Worm (Caenorhabditis elegans) whole organism, L4 larva: Measurements from ENCODE around the gene ins-12.

Experiments
- D1046.2 ChIP-seq: fragments of 200-800 bp; sonication (Bioruptor generic); IDR thresholded peaks from 2 replicates; pipeline ENCODE4 v1.3.6; 2022; ENCODE audit warnings: missing genetic modification characterization, missing compliant biosample characterization
- F37D6.2 ChIP-seq: sonication (generic microtip); optimal IDR thresholded peaks from 2 replicates; lab custom pipeline; 2016; ENCODE audit warnings: mild to moderate bottlenecking, missing genetic modification characterization, missing compliant biosample characterization
- F49E8.2 ChIP-seq: sonication (generic microtip); optimal IDR thresholded peaks from 2 replicates; lab custom pipeline; 2016; ENCODE audit warnings: missing compliant biosample characterization, mild to moderate bottlenecking, missing genetic modification characterization, borderline replicate concordance
- Y105C5A.15 ChIP-seq: fragments of 200-800 bp; sonication (Bioruptor generic); IDR thresholded peaks from 2 replicates; pipeline ENCODE4 v1.3.6; 2022; ENCODE audit warnings: missing genetic modification characterization, missing compliant biosample characterization
- Y48G9A.11 ChIP-seq: fragments of 200-800 bp; sonication (Bioruptor generic); IDR thresholded peaks from 2 replicates; pipeline ENCODE4 v1.3.6; 2022; ENCODE audit warnings: missing genetic modification reagents, missing genetic modification characterization, missing compliant biosample characterization
- Y75B8A.6 ChIP-seq: fragments of 200-800 bp; sonication (Bioruptor generic); IDR thresholded peaks from 2 replicates; pipeline ENCODE4 v1.3.6; 2022; ENCODE audit warnings: missing genetic modification reagents, missing genetic modification characterization, missing compliant biosample characterization
- ZK546.5 ChIP-seq, 2 experiments: sonication (generic microtip); optimal IDR thresholded peaks; 2 replicates each; lab custom pipeline; 2017; ENCODE audit warnings: missing biosample characterization in 2 of 2, missing genetic modification characterization in 2 of 2
- arid-1 ChIP-seq: fragments of 200-800 bp; sonication (Bioruptor generic); conservative IDR thresholded peaks from 2 replicates; pipeline ENCODE4 v1.3.6; 2022; ENCODE audit warnings: missing genetic modification reagents, missing genetic modification characterization, missing compliant biosample characterization
- ceh-20 ChIP-seq: fragments of 200-800 bp; sonication (Bioruptor generic); IDR thresholded peaks from 2 replicates; pipeline ENCODE4 v1.3.6; 2022; ENCODE audit warnings: missing genetic modification reagents, missing genetic modification characterization, missing compliant biosample characterization
- ceh-28 ChIP-seq: fragments of 150-350 bp; optimal IDR thresholded peaks from 2 replicates; lab custom pipeline; 2014; ENCODE audit warnings: missing biosample characterization, missing genetic modification reagents, missing genetic modification characterization
- ceh-32 ChIP-seq: sonication (generic microtip); optimal IDR thresholded peaks from 2 replicates; lab custom pipeline; 2016; ENCODE audit warnings: mild to moderate bottlenecking, missing genetic modification characterization, missing compliant biosample characterization; ENCODE audit not compliant: poor library complexity
- ceh-62 ChIP-seq: sonication (generic microtip); optimal IDR thresholded peaks from 2 replicates; lab custom pipeline; 2017; ENCODE audit warnings: missing biosample characterization, missing genetic modification characterization
- ceh-82 ChIP-seq: sonication (generic microtip); optimal IDR thresholded peaks from 2 replicates; lab custom pipeline; 2017; ENCODE audit warnings: missing biosample characterization, missing genetic modification characterization
- daf-12 ChIP-seq: fragments of 150-350 bp; optimal IDR thresholded peaks from 2 replicates; lab custom pipeline; 2014; ENCODE audit warnings: missing biosample characterization, missing genetic modification reagents, missing genetic modification characterization
- daf-16 ChIP-seq, 3 experiments: sonication (generic microtip); optimal IDR thresholded peaks; 2 replicates each; lab custom pipeline; 2016 to 2017; ENCODE audit warnings: missing genetic modification characterization in 3 of 3, missing genetic modification reagents in 3 of 3, mild to moderate bottlenecking in 2 of 3, missing compliant biosample characterization in 2 of 3, missing biosample characterization in 1 of 3, moderate library complexity in 1 of 3
- daf-19 ChIP-seq: fragments of 200-800 bp; sonication (Bioruptor generic); conservative IDR thresholded peaks from 2 replicates; pipeline ENCODE4 v1.3.6; 2022; ENCODE audit warnings: missing genetic modification characterization, missing compliant biosample characterization
- daf-8 ChIP-seq: fragments of 200-800 bp; sonication (Bioruptor generic); IDR thresholded peaks from 2 replicates; pipeline ENCODE4 v1.3.6; 2022; ENCODE audit warnings: missing genetic modification characterization, missing compliant biosample characterization
- dmd-6 ChIP-seq: fragments of 200-800 bp; sonication (Bioruptor generic); IDR thresholded peaks from 2 replicates; pipeline ENCODE4 v1.3.6; 2022; ENCODE audit warnings: missing genetic modification reagents, missing genetic modification characterization, missing compliant biosample characterization
- dmd-9 ChIP-seq: fragments of 200-800 bp; sonication (Bioruptor generic); IDR thresholded peaks from 2 replicates; pipeline ENCODE4 v1.3.6; 2022; ENCODE audit warnings: missing genetic modification reagents, missing genetic modification characterization, missing compliant biosample characterization
- dpl-1 ChIP-seq: fragments of 150-350 bp; optimal IDR thresholded peaks from 2 replicates; lab custom pipeline; 2014; ENCODE audit warnings: missing biosample characterization, missing genetic modification reagents, missing genetic modification characterization
- dve-1 ChIP-seq: sonication (generic microtip); optimal IDR thresholded peaks from 2 replicates; lab custom pipeline; 2017; ENCODE audit warnings: antibody characterized with exemption, mild to moderate bottlenecking, missing genetic modification characterization, missing compliant biosample characterization; ENCODE audit not compliant: insufficient read depth
- egl-43 ChIP-seq: fragments of 200-800 bp; sonication (Bioruptor generic); IDR thresholded peaks from 2 replicates; pipeline ENCODE4 v1.3.6; 2022; ENCODE audit warnings: missing genetic modification reagents, missing genetic modification characterization, missing compliant biosample characterization
- gei-8 ChIP-seq: fragments of 200-800 bp; sonication (Bioruptor generic); optimal IDR thresholded peaks from 2 replicates; lab custom pipeline; 2018; ENCODE audit warnings: mild to moderate bottlenecking, missing genetic modification characterization, missing compliant biosample characterization
- hif-1 ChIP-seq, 2 experiments: sonication (generic microtip); optimal IDR thresholded peaks; 2 replicates each; lab custom pipeline; 2016 to 2017; ENCODE audit warnings: missing compliant biosample characterization in 2 of 2, missing genetic modification characterization in 2 of 2, missing genetic modification reagents in 2 of 2, missing genotype in 2 of 2, mild to moderate bottlenecking in 1 of 2
- hlh-11 ChIP-seq: fragments of 200-800 bp; sonication (Bioruptor generic); optimal IDR thresholded peaks from 2 replicates; lab custom pipeline; 2018; ENCODE audit warnings: mild to moderate bottlenecking, missing genetic modification characterization, missing compliant biosample characterization
- hmg-1.1 ChIP-seq: fragments of 200-800 bp; sonication (Bioruptor generic); IDR thresholded peaks from 2 replicates; pipeline ENCODE4 v1.3.6; 2022; ENCODE audit warnings: missing genetic modification reagents, missing genetic modification characterization, missing compliant biosample characterization
- jun-1 ChIP-seq: fragments of 150-350 bp; optimal IDR thresholded peaks from 2 replicates; lab custom pipeline; 2014; ENCODE audit warnings: missing biosample characterization, missing genetic modification reagents, missing genetic modification characterization
- lin-38 ChIP-seq: fragments of 200-800 bp; sonication (Bioruptor generic); IDR thresholded peaks from 2 replicates; pipeline ENCODE4 v1.3.6; 2022; ENCODE audit warnings: missing genetic modification reagents, missing genetic modification characterization, missing compliant biosample characterization
- lin-39 ChIP-seq: fragments of 150-350 bp; optimal IDR thresholded peaks from 2 replicates; lab custom pipeline; 2014; ENCODE audit warnings: missing biosample characterization, missing genetic modification reagents, missing genetic modification characterization
- lir-3 ChIP-seq: sonication (generic microtip); optimal IDR thresholded peaks from 2 replicates; lab custom pipeline; 2016; ENCODE audit warnings: mild to moderate bottlenecking, missing genetic modification characterization, missing compliant biosample characterization
- mdt-29 ChIP-seq: fragments of 200-800 bp; sonication (Bioruptor generic); IDR thresholded peaks from 2 replicates; pipeline ENCODE4 v1.3.6; 2022; ENCODE audit warnings: missing genetic modification reagents, missing genetic modification characterization, missing compliant biosample characterization
- mxl-3 ChIP-seq: fragments of 200-800 bp; sonication (Bioruptor generic); optimal IDR thresholded peaks from 2 replicates; lab custom pipeline; 2018; ENCODE audit warnings: mild to moderate bottlenecking, missing genetic modification characterization, missing compliant biosample characterization
- nhr-10 ChIP-seq: fragments of 150-350 bp; optimal IDR thresholded peaks from 2 replicates; lab custom pipeline; 2014; ENCODE audit warnings: missing biosample characterization, missing genetic modification characterization
- nhr-102 ChIP-seq: sonication (generic microtip); optimal IDR thresholded peaks from 2 replicates; lab custom pipeline; 2016; ENCODE audit warnings: mild to moderate bottlenecking, missing genetic modification characterization, moderate library complexity, missing compliant biosample characterization
- nhr-28 ChIP-seq: fragments of 150-350 bp; optimal IDR thresholded peaks from 2 replicates; lab custom pipeline; 2014; ENCODE audit warnings: missing biosample characterization, missing genetic modification characterization
- nhr-42 ChIP-seq: fragments of 200-800 bp; sonication (Bioruptor generic); IDR thresholded peaks from 2 replicates; pipeline ENCODE4 v1.3.6; 2022; ENCODE audit warnings: missing genetic modification characterization, missing compliant biosample characterization
- nhr-6 ChIP-seq: fragments of 150-350 bp; optimal IDR thresholded peaks from 2 replicates; lab custom pipeline; 2014; ENCODE audit warnings: missing biosample characterization, missing genetic modification characterization
- nhr-77 ChIP-seq: fragments of 150-350 bp; optimal IDR thresholded peaks from 2 replicates; lab custom pipeline; 2014; ENCODE audit warnings: missing biosample characterization, missing genetic modification characterization
- pqm-1 ChIP-seq: sonication (generic microtip); optimal IDR thresholded peaks from 2 replicates; lab custom pipeline; 2017; ENCODE audit warnings: missing biosample characterization, missing genetic modification characterization
- rbr-2 ChIP-seq: sonication (generic microtip); optimal IDR thresholded peaks from 2 replicates; lab custom pipeline; 2016; ENCODE audit warnings: missing genotype, missing genetic modification characterization, missing compliant biosample characterization
- set-16 ChIP-seq: fragments of 200-800 bp; sonication (Bioruptor generic); IDR thresholded peaks from 2 replicates; pipeline ENCODE4 v1.3.6; 2022; ENCODE audit warnings: missing genetic modification reagents, missing genetic modification characterization, missing compliant biosample characterization
- spr-1 ChIP-seq: sonication (generic microtip); optimal IDR thresholded peaks from 2 replicates; lab custom pipeline; 2016; ENCODE audit warnings: mild to moderate bottlenecking, missing genetic modification characterization, missing compliant biosample characterization
- tra-1 ChIP-seq: fragments of 200-800 bp; sonication (Bioruptor generic); IDR thresholded peaks from 2 replicates; pipeline ENCODE4 v1.3.6; 2022; ENCODE audit warnings: missing genetic modification reagents, missing genetic modification characterization, missing compliant biosample characterization
- unc-62 ChIP-seq, 3 experiments: fragments of 150-350 bp in 1 of 3; sonication (generic microtip); optimal IDR thresholded peaks in 2 of 3; peaks in 1 of 3; 1 replicate in 1 of 3; 2 replicates in 2 of 3; lab custom pipeline; 2014 to 2017; ENCODE audit warnings: missing biosample characterization in 3 of 3, missing genetic modification characterization in 3 of 3, missing genetic modification reagents in 3 of 3, missing genotype in 1 of 3
- vab-7 ChIP-seq: fragments of 200-800 bp; sonication (Bioruptor generic); IDR thresholded peaks from 2 replicates; pipeline ENCODE4 v1.3.6; 2022; ENCODE audit warnings: missing genetic modification reagents, missing genetic modification characterization, missing compliant biosample characterization
- zfp-2 ChIP-seq: sonication (generic microtip); optimal IDR thresholded peaks from 2 replicates; lab custom pipeline; 2016; ENCODE audit warnings: mild to moderate bottlenecking, missing genetic modification characterization, missing compliant biosample characterization
- zip-2 ChIP-seq: fragments of 150-350 bp; optimal IDR thresholded peaks from 2 replicates; lab custom pipeline; 2014; ENCODE audit warnings: missing biosample characterization, missing genetic modification characterization
- ztf-11 ChIP-seq: fragments of 150-350 bp; optimal IDR thresholded peaks from 2 replicates; lab custom pipeline; 2014; ENCODE audit warnings: missing biosample characterization, missing genetic modification characterization

ins-12 gene

ce11 chrII:5574925-5575324 is 20.5 kb downstream of the ins-12 start (continued):
- TF ChIP-seq daf-19 (GFP tag; lab: Robert Waterston, UW), result no peak
- peak; percentile 21; the same call in 1 of the 2 replicates for TF ChIP-seq tra-1
- TF ChIP-seq ceh-62, result no peak
- TF ChIP-seq zip-2 (tag; lab: Kevin White, UChicago), result peak; percentile 3
- TF ChIP-seq Y48G9A.11 (GFP tag; lab: Robert Waterston, UW), result no peak
- TF ChIP-seq dmd-9, result no peak
- TF ChIP-seq Y75B8A.6 (GFP tag; lab: Robert Waterston, UW), result 0 out of 2 replicates have a peak, but pooled peaks have one; percentile 24
- TF ChIP-seq mdt-29 (GFP tag; lab: Robert Waterston, UW), result 0 out of 2 replicates have a peak, but pooled peaks have one; percentile 7
- no peak for TF ChIP-seq nhr-42 (GFP tag; lab: Robert Waterston, UW)
- no peak for TF ChIP-seq set-16 (GFP tag; lab: Robert Waterston, UW)
- no peak for TF ChIP-seq pqm-1 (tag; lab: Kevin White, UChicago)
- no peak for TF ChIP-seq F49E8.2 (tag; lab: Kevin White, UChicago)
- TF ChIP-seq hif-1 (tag; optimal IDR thresholded peaks at IDR 0.05; lab: Kevin White, UChicago), result no peak
- no peak for TF ChIP-seq ceh-32 (tag; lab: Kevin White, UChicago)
- no peak for TF ChIP-seq dpl-1 (GFP tag; lab: Kevin White, UChicago)
- no peak for TF ChIP-seq ceh-82 (tag; lab: Kevin White, UChicago)
- TF ChIP-seq rbr-2 (tag; lab: Kevin White, UChicago), result no peak
- TF ChIP-seq Y105C5A.15 (GFP tag; lab: Robert Waterston, UW), result 0 out of 2 replicates have a peak, but pooled peaks have one; percentile 32
- peak; percentile 38 for TF ChIP-seq dmd-6
- no peak for TF ChIP-seq D1046.2 (GFP tag; lab: Robert Waterston, UW)
- no peak for TF ChIP-seq jun-1
- TF ChIP-seq daf-12 (tag; lab: Kevin White, UChicago), result no peak
- TF ChIP-seq daf-16 (GFP tag; optimal IDR thresholded peaks at IDR 0.05; lab: Kevin White, UChicago), result peak in 1 of 2 experiments; percentile 24
- TF ChIP-seq daf-16 (tag; optimal IDR thresholded peaks at IDR 0.05; lab: Kevin White, UChicago), result no peak
- no peak for TF ChIP-seq ztf-11 (tag; lab: Kevin White, UChicago)
- TF ChIP-seq nhr-102 (tag; lab: Kevin White, UChicago), result peak; percentile 64
- no peak for TF ChIP-seq arid-1 (GFP tag; lab: Robert Waterston, UW)
- TF ChIP-seq daf-8, result no peak
- no peak for TF ChIP-seq ZK546.5 (tag; optimal IDR thresholded peaks at IDR 0.05; lab: Kevin White, UChicago)
- TF ChIP-seq nhr-28 (tag; lab: Kevin White, UChicago), result no peak

- TF ChIP-seq F37D6.2 (peak; percentile 17), lin-39 (tag; lab: Kevin White, UChicago) (no peak), dmd-6 (peak; percentile 59), F49E8.2 (tag; lab: Kevin White, UChicago) (no peak), dve-1 (tag; lab: Kevin White, UChicago) (peak; percentile 65), nhr-6 (no peak), set-16 (GFP tag; lab: Robert Waterston, UW) (no peak), tra-1 (peak; percentile 54; the same call in 1 of the 2 replicates), nhr-102 (tag; lab: Kevin White, UChicago) (peak; percentile 56), hlh-11 (tag; lab: Kevin White, UChicago) (peak; percentile 46), unc-62 (GFP tag; optimal IDR thresholded peaks at IDR 0.05 in 1 of 2; lab: Kevin White, UChicago) (peak in 1 of 2 experiments; percentile 81), unc-62 (tag; optimal IDR thresholded peaks at IDR 0.05; lab: Kevin White, UChicago) (no peak), lin-38 (no peak; the same call in 1 of the 2 replicates), nhr-10 (tag; lab: Kevin White, UChicago) (no peak), nhr-77 (tag; lab: Kevin White, UChicago) (peak; percentile 19), mxl-3 (peak; percentile 32), ceh-20 (peak; percentile 46; the same call in 1 of the 2 replicates), zip-2 (tag; lab: Kevin White, UChicago) (peak; percentile 23), hmg-1.1 (GFP tag; lab: Robert Waterston, UW) (peak; percentile 80), spr-1 (tag; lab: Kevin White, UChicago) (peak; percentile 11), nhr-28 (tag; lab: Kevin White, UChicago) (peak; percentile 18), lir-3 (tag; lab: Kevin White, UChicago) (no peak), egl-43 (GFP tag; lab: Robert Waterston, UW) (peak; percentile 90), gei-8 (GFP tag; lab: Kevin White, UChicago) (peak; percentile 4), daf-19 (GFP tag; lab: Robert Waterston, UW) (peak; percentile 84), vab-7 (GFP tag; lab: Robert Waterston, UW) (peak; percentile 67; the same call in 1 of the 2 replicates), zfp-2 (tag; lab: Kevin White, UChicago) (no peak), ceh-28 (tag; lab: Kevin White, UChicago) (no peak), rbr-2 (tag; lab: Kevin White, UChicago) (peak; percentile 60)
These were observed 22.6 kb downstream of the ins-12 start for ce11 chrII:5577060-5577459.
